Worm (Caenorhabditis elegans): ENCODE results near the gene srd-15.

The srd-15 gene

DNA sequence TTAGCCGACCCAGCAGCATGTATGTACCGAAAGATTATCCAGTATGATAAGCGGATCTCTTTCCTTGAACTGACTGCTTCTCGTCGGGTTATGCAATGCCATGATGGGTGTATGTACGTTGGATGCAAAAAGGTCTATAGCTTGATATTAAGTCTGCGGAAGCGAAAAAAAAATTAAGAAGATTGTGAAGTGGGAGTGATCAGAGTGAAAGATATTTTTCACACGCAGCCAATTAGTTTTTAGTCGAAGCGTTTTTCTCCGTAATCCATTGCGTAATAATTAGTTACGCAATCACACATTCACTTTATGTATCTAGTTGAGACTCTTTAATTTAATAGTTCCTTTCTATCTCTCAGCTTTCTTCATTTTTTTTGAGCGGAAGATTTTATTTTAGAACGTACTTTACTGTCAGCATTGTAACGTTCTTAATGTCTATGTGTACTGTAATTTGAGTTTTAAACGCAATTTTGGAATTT lies 43.6 kb upstream of the srd-15 start:
- TF ChIP-seq crh-2 (tag; optimal IDR thresholded peaks at IDR 0.05), result no peak
- TF ChIP-seq nhr-25 (tag; optimal IDR thresholded peaks at IDR 0.05), result peak; percentile 4
- TF ChIP-seq lin-39 (tag; optimal IDR thresholded peaks at IDR 0.05), result peak; percentile 7
- no peak for TF ChIP-seq nhr-21 (tag; optimal IDR thresholded peaks at IDR 0.05)

DNA sequence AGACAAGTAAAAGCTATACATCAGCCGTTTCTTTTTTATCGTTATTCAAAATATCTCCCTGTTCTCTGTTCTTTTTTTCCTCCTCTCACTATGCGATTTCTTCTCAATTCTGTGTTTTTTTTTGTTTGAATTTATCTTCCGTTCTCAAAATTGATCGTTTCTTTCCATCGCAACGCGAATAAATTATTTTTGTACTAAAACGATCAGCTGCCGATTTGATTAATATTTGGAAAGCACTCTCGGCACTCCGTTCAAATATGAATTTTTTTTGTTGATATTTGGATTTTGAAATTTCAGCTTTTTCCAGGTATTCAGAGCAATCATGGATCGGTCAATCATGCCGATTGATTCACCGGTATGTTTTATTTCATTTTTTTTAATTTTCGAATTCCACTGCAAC lies 37.0 kb upstream of the srd-15 start, which contains the start of gene pst-1:
TSS of gene pst-1 (plus strand) at position 301 of the 400 bp plus-strand sequence.
- no peak for TF ChIP-seq alr-1 (tag; optimal IDR thresholded peaks at IDR 0.05)

- peak; percentile 76 for TF ChIP-seq unc-55 (GFP tag; optimal IDR thresholded peaks at IDR 0.05)
- TF ChIP-seq nhr-12 (tag; optimal IDR thresholded peaks at IDR 0.05), result no peak
- peak; percentile 99 for TF ChIP-seq gmeb-1 (tag; optimal IDR thresholded peaks at IDR 0.05)
- TF ChIP-seq crh-2 (tag; optimal IDR thresholded peaks at IDR 0.05), result peak; percentile 18
- TF ChIP-seq unc-39 (tag; optimal IDR thresholded peaks at IDR 0.05), result no peak
- peak; percentile 69 to 73 for TF ChIP-seq lsy-2 (tag; optimal IDR thresholded peaks at IDR 0.05)
- peak; percentile 63 for TF ChIP-seq R02D3.7 (tag; optimal IDR thresholded peaks at IDR 0.05)
- TF ChIP-seq C34F6.9 (tag; optimal IDR thresholded peaks at IDR 0.05), result peak; percentile 60
- TF ChIP-seq sma-3 (GFP tag; optimal IDR thresholded peaks at IDR 0.05), result peak; percentile 24
- TF ChIP-seq mdl-1 (tag; optimal IDR thresholded peaks at IDR 0.05), result no peak
These were observed 33.4 kb upstream of the srd-15 start, which contains the start of gene syf-3 for ce11 chrV:5939503-5940072. Gene syf-3, plus strand, starts transcription at chrV:5940022.

ce11 chrV:5936691-5937090 lies 30.5 kb upstream of the srd-15 start, which contains the start of the genes M03F8.5 and M03F8.7:
Gene M03F8.5, minus strand, starts transcription at chrV:5936791.
Gene M03F8.7, plus strand, starts transcription at chrV:5936939.
- TF ChIP-seq lin-13 (GFP tag; optimal IDR thresholded peaks at IDR 0.05) (no peak), ztf-4 (tag; optimal IDR thresholded peaks at IDR 0.05) (no peak), nhr-77 (tag; optimal IDR thresholded peaks at IDR 0.05) (no peak)

ce11 chrV:5930588-5930987 lies 24.4 kb upstream of the srd-15 start, which contains the start of gene galt-1:
Gene galt-1, plus strand, starts transcription at chrV:5930905.
- no peak for TF ChIP-seq lin-13 (GFP tag; optimal IDR thresholded peaks at IDR 0.05)
- TF ChIP-seq crh-2 (tag; optimal IDR thresholded peaks at IDR 0.05), result peak; percentile 17
- peak; percentile 0 for TF ChIP-seq gmeb-1 (tag; optimal IDR thresholded peaks at IDR 0.05)
- no peak for TF ChIP-seq skn-1 (tag; optimal IDR thresholded peaks at IDR 0.05)
- peak; percentile 50 for TF ChIP-seq fos-1 (tag; optimal IDR thresholded peaks at IDR 0.05)

DNA sequence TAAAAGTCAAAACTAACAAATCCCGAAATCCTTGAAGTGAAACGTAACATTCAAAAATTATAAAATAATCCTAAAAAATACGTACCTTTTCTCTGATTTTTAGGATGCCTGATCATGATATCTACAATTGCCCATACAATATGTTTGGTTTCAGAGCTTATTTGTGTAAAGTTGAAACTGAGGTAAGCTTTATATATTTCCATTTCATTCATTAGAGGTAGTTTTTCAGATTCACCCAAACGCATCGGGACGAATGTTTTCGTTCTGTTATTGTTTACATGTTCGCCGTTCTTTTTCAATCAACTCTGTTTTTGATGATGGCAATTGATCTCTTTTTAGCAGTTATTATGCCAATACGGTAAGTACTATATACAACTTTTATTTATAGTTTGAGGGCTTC lies 21.9 kb upstream of the srd-15 start:
- TF ChIP-seq ztf-1 (GFP tag; conservative IDR thresholded peaks at IDR 0.05), result no peak
- no peak for TF ChIP-seq nhr-23 (tag; optimal IDR thresholded peaks at IDR 0.05)
- no peak for TF ChIP-seq nhr-129 (tag; optimal IDR thresholded peaks at IDR 0.05)
- no peak for TF ChIP-seq alr-1 (tag; optimal IDR thresholded peaks at IDR 0.05)
- no peak for TF ChIP-seq gmeb-1 (tag; optimal IDR thresholded peaks at IDR 0.05)
- no peak for TF ChIP-seq lin-39 (tag; optimal IDR thresholded peaks at IDR 0.05)

DNA sequence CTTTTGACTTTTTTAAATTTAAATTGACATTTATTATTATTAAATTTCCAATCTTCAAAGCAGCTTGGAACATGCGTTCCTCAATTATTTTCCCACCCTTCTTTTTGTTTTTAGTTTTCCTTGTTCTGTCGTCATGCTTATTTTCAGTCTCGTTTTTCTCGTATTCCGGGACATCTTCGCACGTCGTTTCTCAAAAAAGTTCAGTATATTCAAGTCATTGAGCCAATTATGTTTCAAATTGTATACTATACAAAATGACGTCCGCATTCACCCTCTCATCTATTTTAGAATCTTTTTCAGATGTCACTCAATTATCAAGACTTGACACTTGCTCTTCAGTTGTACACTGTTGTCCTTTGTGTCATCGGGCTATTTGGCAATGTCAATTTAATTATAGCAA lies 21.2 kb upstream of the srd-15 start, which contains the start of gene srsx-17:
TSS of gene srsx-17 (plus strand) at position 301 of the 400 bp plus-strand sequence.
- TF ChIP-seq F13H6.1 (tag; optimal IDR thresholded peaks at IDR 0.05), result no peak
- no peak for TF ChIP-seq nhr-129 (tag; optimal IDR thresholded peaks at IDR 0.05)
- TF ChIP-seq elt-3 (tag; optimal IDR thresholded peaks at IDR 0.05), result no peak
- TF ChIP-seq unc-39 (tag; optimal IDR thresholded peaks at IDR 0.05), result no peak
- TF ChIP-seq dmd-4 (tag; optimal IDR thresholded peaks at IDR 0.05), result no peak
- no peak for TF ChIP-seq ceh-82 (tag; optimal IDR thresholded peaks at IDR 0.05)
- no peak for TF ChIP-seq ZK546.5 (tag; optimal IDR thresholded peaks at IDR 0.05)
- no peak for TF ChIP-seq nhr-21 (tag; optimal IDR thresholded peaks at IDR 0.05)
- no peak for TF ChIP-seq nhr-12 (tag; optimal IDR thresholded peaks at IDR 0.05)
- TF ChIP-seq mdl-1 (tag; optimal IDR thresholded peaks at IDR 0.05), result no peak
- no peak for TF ChIP-seq zag-1 (tag; optimal IDR thresholded peaks at IDR 0.05)
- TF ChIP-seq lin-39 (tag; optimal IDR thresholded peaks at IDR 0.05), result no peak
- TF ChIP-seq sma-9 (GFP tag; optimal IDR thresholded peaks at IDR 0.05), result no peak
- no peak for TF ChIP-seq sma-9 (tag; optimal IDR thresholded peaks at IDR 0.05)
